Worm (Caenorhabditis elegans): ENCODE data around the gene vglu-2.

DNA sequence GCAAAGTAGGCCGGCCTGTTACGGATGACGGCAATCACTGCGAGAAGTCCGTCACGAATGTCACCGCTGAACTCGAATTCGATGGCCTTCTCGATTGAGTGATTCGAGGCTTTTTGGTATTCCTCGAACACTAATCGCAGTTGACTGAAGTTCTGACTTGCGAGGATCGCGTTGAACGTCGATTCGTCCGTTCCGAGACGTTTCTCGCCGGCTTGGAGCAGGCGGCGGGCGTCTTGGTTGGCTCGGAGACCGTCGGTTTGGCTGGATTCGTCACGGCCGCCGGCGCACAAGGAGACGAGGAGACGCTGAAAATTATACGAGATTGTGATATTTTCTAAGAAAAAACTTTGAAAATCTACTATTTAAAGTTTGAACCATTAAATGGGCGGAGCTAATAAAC, 31.4 kb downstream of the vglu-2 start:
- TF ChIP-seq ceh-13 (GFP tag; optimal IDR thresholded peaks at IDR 0.05) (no peak), tra-4 (tag; optimal IDR thresholded peaks at IDR 0.05) (no peak), B0310.2 (tag; optimal IDR thresholded peaks at IDR 0.05) (no peak), ama-1 (optimal IDR thresholded peaks at IDR 0.05) (no peak), ceh-36 (tag; optimal IDR thresholded peaks at IDR 0.05) (no peak), sea-1 (GFP tag; conservative IDR thresholded peaks at IDR 0.05) (no peak), F13C5.2 (tag; optimal IDR thresholded peaks at IDR 0.05) (no peak)

All from whole organism, early embryonic.